Worm (Caenorhabditis elegans) whole organism, L1 larva: ENCODE results near the gene srh-71.

Source experiments
- ceh-82 ChIP-seq, 3 experiments: fragments of 150-350 bp in 1 of 3; sonication (generic microtip) in 2 of 3; optimal IDR thresholded peaks; 2 replicates each; lab custom pipeline; 2014 to 2017; ENCODE audit warnings: missing biosample characterization in 3 of 3, missing genetic modification characterization in 3 of 3
- fkh-10 ChIP-seq: sonication (generic microtip); optimal IDR thresholded peaks from 2 replicates; lab custom pipeline; 2017; ENCODE audit warnings: missing biosample characterization, missing genetic modification reagents, missing genetic modification characterization
- lsy-2 ChIP-seq, 2 experiments: fragments of 150-350 bp; optimal IDR thresholded peaks; 2 replicates each; lab custom pipeline; 2014; ENCODE audit warnings: missing biosample characterization in 2 of 2, missing genetic modification characterization in 2 of 2
- nhr-11 ChIP-seq: fragments of 150-350 bp; optimal IDR thresholded peaks from 2 replicates; lab custom pipeline; 2014; ENCODE audit warnings: missing biosample characterization, missing genetic modification characterization
- nhr-237 ChIP-seq: fragments of 150-350 bp; optimal IDR thresholded peaks from 2 replicates; lab custom pipeline; 2014; ENCODE audit warnings: missing biosample characterization, missing genetic modification characterization
- nhr-28 ChIP-seq: fragments of 150-350 bp; optimal IDR thresholded peaks from 2 replicates; lab custom pipeline; 2014; ENCODE audit warnings: missing biosample characterization, missing genetic modification characterization
- nhr-77 ChIP-seq: fragments of 150-350 bp; optimal IDR thresholded peaks from 2 replicates; lab custom pipeline; 2014; ENCODE audit warnings: missing biosample characterization, missing genetic modification characterization
- sup-37 ChIP-seq: fragments of 200-800 bp; sonication (Bioruptor generic); optimal IDR thresholded peaks from 2 replicates; lab custom pipeline; 2018; ENCODE audit warnings: mild to moderate bottlenecking, missing genetic modification characterization, missing compliant biosample characterization

DNA sequence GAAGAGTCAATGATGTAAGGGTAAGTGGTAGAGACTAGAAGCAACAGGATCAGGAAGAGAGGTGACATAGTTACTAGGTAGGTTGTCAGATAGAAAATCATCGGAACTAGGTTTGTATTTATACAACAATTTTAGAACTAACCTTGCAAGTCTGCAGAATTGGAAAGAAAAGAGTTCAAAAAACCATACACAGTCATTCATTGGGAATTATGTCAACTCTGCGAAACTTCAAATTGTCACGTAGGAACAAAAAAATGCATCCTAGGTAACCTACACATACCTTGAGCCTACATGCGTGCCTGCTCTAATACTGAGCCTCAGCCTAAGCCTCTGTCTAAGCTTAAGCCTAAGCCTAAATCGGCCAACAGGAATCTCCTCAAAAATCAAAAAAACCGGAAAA, 3.0 kb downstream of the srh-71 start, which contains the start of gene ins-19:
- TF ChIP-seq lsy-2 (tag; optimal IDR thresholded peaks at IDR 0.05; lab: Kevin White, UChicago) (no peak), nhr-77 (tag; lab: Kevin White, UChicago) (no peak), fkh-10 (no peak), sup-37 (no peak), nhr-237 (tag; lab: Kevin White, UChicago) (no peak), ceh-82 (tag; optimal IDR thresholded peaks at IDR 0.05; lab: Kevin White, UChicago) (no peak), nhr-11 (tag; lab: Kevin White, UChicago) (no peak), nhr-28 (tag; lab: Kevin White, UChicago) (no peak)
